Fruit fly (Drosophila melanogaster): ENCODE data around the gene Cpr72Eb.

The Cpr72Eb gene

dm6 chr3L:16381184-16381797, 16.6 kb downstream of the Cpr72Eb start, which contains the start of gene Agpat4 (continued):
- TF ChIP-seq Ets97D (GFP tag; optimal IDR thresholded peaks at IDR 0.05) (peak; percentile 46), CG3407 (GFP tag; optimal IDR thresholded peaks at IDR 0.05) (no peak), gsb (GFP tag; IDR thresholded peaks at IDR 0.05) (no peak), inv (GFP tag; IDR thresholded peaks at IDR 0.05; ENCODE audit: partially characterized antibody) (peak; percentile 23; the same call in 1 of the 2 replicates), cg (GFP tag; optimal IDR thresholded peaks at IDR 0.05) (peak; percentile 64), CG1024 (GFP tag; IDR thresholded peaks at IDR 0.05) (no peak), Opbp (GFP tag; IDR thresholded peaks at IDR 0.05; ENCODE audit: partially characterized antibody) (peak; percentile 35; the same call in 1 of the 3 replicates), CG2116 (GFP tag; optimal IDR thresholded peaks at IDR 0.05) (peak; percentile 15), CG32532 (GFP tag; IDR thresholded peaks at IDR 0.05) (peak; percentile 32; the same call in 1 of the 2 replicates), ems (GFP tag; optimal IDR thresholded peaks at IDR 0.05) (no peak), chn (GFP tag; optimal IDR thresholded peaks at IDR 0.05) (no peak), CG42726 (GFP tag; IDR thresholded peaks at IDR 0.05; ENCODE audit: partially characterized antibody) (peak; percentile 68; the same call in 1 of the 2 replicates), sd (tag; optimal IDR thresholded peaks at IDR 0.05) (peak; percentile 73), CG1603 (tag; optimal IDR thresholded peaks at IDR 0.05) (peak; percentile 37), CG10565 (GFP tag; optimal IDR thresholded peaks at IDR 0.05) (no peak), pan (optimal IDR thresholded peaks at IDR 0.05) (no peak), pan (GFP tag; optimal IDR thresholded peaks at IDR 0.05 in 1 of 2, IDR thresholded peaks at IDR 0.05 in 1 of 2) (no peak), CG2120 (GFP tag; optimal IDR thresholded peaks at IDR 0.05) (no peak), Abd-B (GFP tag; optimal IDR thresholded peaks at IDR 0.05) (peak; percentile 11), CG9437 (GFP tag; optimal IDR thresholded peaks at IDR 0.05) (peak; percentile 51), B-H1 (GFP tag; IDR thresholded peaks at IDR 0.05) (no peak), Ravus (GFP tag; IDR thresholded peaks at IDR 0.05) (no peak), org-1 (GFP tag; optimal IDR thresholded peaks at IDR 0.05) (no peak), CTCF (GFP tag; optimal IDR thresholded peaks at IDR 0.05) (peak; percentile 68), Dbx (GFP tag; IDR thresholded peaks at IDR 0.05) (0 out of 3 replicates have a peak, but pooled peaks have one; percentile 3), Mrtf (GFP tag; IDR thresholded peaks at IDR 0.05) (no peak), CG8765 (GFP tag; IDR thresholded peaks at IDR 0.05) (no peak), CG1602 (GFP tag; optimal IDR thresholded peaks at IDR 0.05) (no peak), Nf-YB (GFP tag; optimal IDR thresholded peaks at IDR 0.05) (no peak), CG12769 (tag; optimal IDR thresholded peaks at IDR 0.05) (peak; percentile 12), CG32767 (GFP tag; IDR thresholded peaks at IDR 0.05) (no peak), Hmr (GFP tag; optimal IDR thresholded peaks at IDR 0.05) (peak; percentile 34), CG17328 (GFP tag; IDR thresholded peaks at IDR 0.05) (no peak), Bdp1 (GFP tag; optimal IDR thresholded peaks at IDR 0.05) (no peak), Elba2 (GFP tag; optimal IDR thresholded peaks at IDR 0.05) (peak; percentile 71), rib (GFP tag; IDR thresholded peaks at IDR 0.05) (no peak), Deaf1 (tag; optimal IDR thresholded peaks at IDR 0.05) (peak; percentile 67), repo (GFP tag; optimal IDR thresholded peaks at IDR 0.05) (no peak), CG10274 (GFP tag; optimal IDR thresholded peaks at IDR 0.05) (no peak), kni (GFP tag; optimal IDR thresholded peaks at IDR 0.05) (peak; percentile 14), CG31388 (GFP tag; optimal IDR thresholded peaks at IDR 0.05) (no peak), CG17802 (tag; optimal IDR thresholded peaks at IDR 0.05) (no peak), Fer3 (tag; optimal IDR thresholded peaks at IDR 0.05) (no peak), so (GFP tag; IDR thresholded peaks at IDR 0.05) (no peak), HLH54F (GFP tag; optimal IDR thresholded peaks at IDR 0.05) (no peak), D (optimal IDR thresholded peaks at IDR 0.05) (no peak), D (GFP tag; optimal IDR thresholded peaks at IDR 0.05) (no peak), CG8478 (optimal IDR thresholded peaks at IDR 0.05) (peak; percentile 91), eve (GFP tag; optimal IDR thresholded peaks at IDR 0.05) (no peak), CkIIα-i1 (GFP tag; IDR thresholded peaks at IDR 0.05) (no peak), CG5953 (GFP tag; IDR thresholded peaks at IDR 0.05) (no peak), jigr1 (GFP tag; IDR thresholded peaks at IDR 0.05) (no peak)
